Worm (Caenorhabditis elegans) whole organism, L4 larva: Measurements from ENCODE around the gene mix-1.

ENCODE experiments used
- F10B5.3 ChIP-seq: sonication (generic microtip); optimal IDR thresholded peaks from 2 replicates; lab custom pipeline; 2016; ENCODE audit warnings: mild to moderate bottlenecking, missing genetic modification characterization, missing compliant biosample characterization
- R02D3.7 ChIP-seq: fragments of 150-350 bp; sonication (generic microtip); optimal IDR thresholded peaks from 3 replicates; lab custom pipeline; 2014; ENCODE audit warnings: missing biosample characterization, missing genetic modification characterization
- Y75B8A.6 ChIP-seq: fragments of 200-800 bp; sonication (Bioruptor generic); IDR thresholded peaks from 2 replicates; pipeline ENCODE4 v1.3.6; 2022; ENCODE audit warnings: missing genetic modification reagents, missing genetic modification characterization, missing compliant biosample characterization
- aha-1 ChIP-seq: fragments of 150-350 bp; peaks from one replicate; lab custom pipeline; 2014; ENCODE audit warnings: missing biosample characterization, missing genetic modification characterization
- aly-2 ChIP-seq: sonication (generic microtip); optimal IDR thresholded peaks from 2 replicates; lab custom pipeline; 2018; ENCODE audit warnings: missing biosample characterization, missing genetic modification characterization
- attf-4 ChIP-seq: sonication (generic microtip); optimal IDR thresholded peaks from 3 replicates; lab custom pipeline; 2017; ENCODE audit warnings: missing biosample characterization, missing genetic modification characterization
- ceh-28 ChIP-seq: fragments of 150-350 bp; optimal IDR thresholded peaks from 2 replicates; lab custom pipeline; 2014; ENCODE audit warnings: missing biosample characterization, missing genetic modification reagents, missing genetic modification characterization
- ceh-44 ChIP-seq: fragments of 200-800 bp; sonication (Bioruptor generic); IDR thresholded peaks from 2 replicates; pipeline ENCODE4 v1.3.6; 2022; ENCODE audit warnings: missing genetic modification reagents, missing genetic modification characterization, missing compliant biosample characterization
- ces-1 ChIP-seq: fragments of 150-350 bp; sonication (generic microtip); optimal IDR thresholded peaks from 4 replicates; lab custom pipeline; 2014; ENCODE audit warnings: missing biosample characterization, missing genetic modification reagents, missing genetic modification characterization
- ctbp-1 ChIP-seq: fragments of 200-800 bp; sonication (Bioruptor generic); IDR thresholded peaks from 2 replicates; pipeline ENCODE4 v1.3.6; 2022; ENCODE audit warnings: missing genetic modification reagents, missing genetic modification characterization, missing compliant biosample characterization
- daf-19 ChIP-seq: fragments of 200-800 bp; sonication (Bioruptor generic); conservative IDR thresholded peaks from 2 replicates; pipeline ENCODE4 v1.3.6; 2022; ENCODE audit warnings: missing genetic modification characterization, missing compliant biosample characterization
- daf-8 ChIP-seq: fragments of 200-800 bp; sonication (Bioruptor generic); IDR thresholded peaks from 2 replicates; pipeline ENCODE4 v1.3.6; 2022; ENCODE audit warnings: missing genetic modification characterization, missing compliant biosample characterization
- dpl-1 ChIP-seq: fragments of 150-350 bp; optimal IDR thresholded peaks from 2 replicates; lab custom pipeline; 2014; ENCODE audit warnings: missing biosample characterization, missing genetic modification reagents, missing genetic modification characterization
- duxl-1 ChIP-seq: sonication (generic microtip); optimal IDR thresholded peaks from 2 replicates; lab custom pipeline; 2016; ENCODE audit warnings: mild to moderate bottlenecking, missing genetic modification characterization, moderate library complexity, missing compliant biosample characterization; ENCODE audit not compliant: poor library complexity
- egl-43 ChIP-seq: fragments of 200-800 bp; sonication (Bioruptor generic); IDR thresholded peaks from 2 replicates; pipeline ENCODE4 v1.3.6; 2022; ENCODE audit warnings: missing genetic modification reagents, missing genetic modification characterization, missing compliant biosample characterization
- fos-1 ChIP-seq: fragments of 150-350 bp; optimal IDR thresholded peaks from 2 replicates; lab custom pipeline; 2014; ENCODE audit warnings: missing biosample characterization, missing genetic modification characterization
- hlh-11 ChIP-seq: fragments of 200-800 bp; sonication (Bioruptor generic); optimal IDR thresholded peaks from 2 replicates; lab custom pipeline; 2018; ENCODE audit warnings: mild to moderate bottlenecking, missing genetic modification characterization, missing compliant biosample characterization
- hlh-30 ChIP-seq: sonication (generic microtip); optimal IDR thresholded peaks from 2 replicates; lab custom pipeline; 2017; ENCODE audit warnings: antibody characterized with exemption, mild to moderate bottlenecking, missing genetic modification characterization, missing compliant biosample characterization; ENCODE audit not compliant: insufficient read depth
- lin-1 ChIP-seq: fragments of 200-800 bp; sonication (Bioruptor generic); IDR thresholded peaks from 2 replicates; pipeline ENCODE4 v1.3.6; 2022; ENCODE audit warnings: missing genetic modification reagents, missing genetic modification characterization, missing compliant biosample characterization
- madf-9 ChIP-seq: fragments of 200-800 bp; sonication (Bioruptor generic); conservative IDR thresholded peaks from 2 replicates; pipeline ENCODE4 v1.3.6; 2022; ENCODE audit warnings: missing genetic modification reagents, missing genetic modification characterization, missing compliant biosample characterization
- mdl-1 ChIP-seq, 2 experiments: fragments of 150-350 bp in 1 of 2; sonication (generic microtip) in 1 of 2; optimal IDR thresholded peaks; 2 replicates each; lab custom pipeline; 2014 to 2017; ENCODE audit warnings: missing biosample characterization in 2 of 2, missing genetic modification characterization in 2 of 2
- mep-1 ChIP-seq: fragments of 150-350 bp; sonication (generic microtip); optimal IDR thresholded peaks from 3 replicates; lab custom pipeline; 2014; ENCODE audit warnings: missing biosample characterization, missing genetic modification characterization
- mes-2 ChIP-seq: sonication (generic microtip); optimal IDR thresholded peaks from 2 replicates; lab custom pipeline; 2016; ENCODE audit warnings: missing genotype, mild to moderate bottlenecking, missing genetic modification characterization, missing compliant biosample characterization; ENCODE audit not compliant: poor library complexity, severe bottlenecking
- mxl-2 ChIP-seq: fragments of 200-800 bp; sonication (Bioruptor generic); conservative IDR thresholded peaks from 2 replicates; pipeline ENCODE4 v1.3.6; 2022; ENCODE audit warnings: missing genetic modification reagents, missing genetic modification characterization, missing compliant biosample characterization
- mxl-3 ChIP-seq: fragments of 200-800 bp; sonication (Bioruptor generic); optimal IDR thresholded peaks from 2 replicates; lab custom pipeline; 2018; ENCODE audit warnings: mild to moderate bottlenecking, missing genetic modification characterization, missing compliant biosample characterization
- nhr-28 ChIP-seq: fragments of 150-350 bp; optimal IDR thresholded peaks from 2 replicates; lab custom pipeline; 2014; ENCODE audit warnings: missing biosample characterization, missing genetic modification characterization
- nhr-48 ChIP-seq: sonication (generic microtip); optimal IDR thresholded peaks from 2 replicates; lab custom pipeline; 2016; ENCODE audit warnings: mild to moderate bottlenecking, missing genetic modification characterization, missing compliant biosample characterization
- nhr-76 ChIP-seq: fragments of 150-350 bp; optimal IDR thresholded peaks from 2 replicates; lab custom pipeline; 2014; ENCODE audit warnings: missing biosample characterization, missing genetic modification characterization
- php-3 ChIP-seq: fragments of 200-800 bp; sonication (Bioruptor generic); IDR thresholded peaks from 2 replicates; pipeline ENCODE4 v1.3.6; 2022; ENCODE audit warnings: missing genetic modification reagents, missing genetic modification characterization, missing compliant biosample characterization
- saeg-2 ChIP-seq: fragments of 200-800 bp; sonication (Bioruptor generic); IDR thresholded peaks from 2 replicates; pipeline ENCODE4 v1.3.6; 2022; ENCODE audit warnings: missing genetic modification reagents, missing genetic modification characterization, missing compliant biosample characterization
- spr-3 ChIP-seq: fragments of 200-800 bp; sonication (Bioruptor generic); optimal IDR thresholded peaks from 2 replicates; lab custom pipeline; 2018; ENCODE audit warnings: mild to moderate bottlenecking, missing genetic modification characterization, missing compliant biosample characterization
- tra-1 ChIP-seq: fragments of 200-800 bp; sonication (Bioruptor generic); IDR thresholded peaks from 2 replicates; pipeline ENCODE4 v1.3.6; 2022; ENCODE audit warnings: missing genetic modification reagents, missing genetic modification characterization, missing compliant biosample characterization
- unc-62 ChIP-seq, 3 experiments: fragments of 150-350 bp in 1 of 3; sonication (generic microtip); optimal IDR thresholded peaks in 2 of 3; peaks in 1 of 3; 1 replicate in 1 of 3; 2 replicates in 2 of 3; lab custom pipeline; 2014 to 2017; ENCODE audit warnings: missing biosample characterization in 3 of 3, missing genetic modification characterization in 3 of 3, missing genetic modification reagents in 3 of 3, missing genotype in 1 of 3
- vab-7 ChIP-seq: fragments of 200-800 bp; sonication (Bioruptor generic); IDR thresholded peaks from 2 replicates; pipeline ENCODE4 v1.3.6; 2022; ENCODE audit warnings: missing genetic modification reagents, missing genetic modification characterization, missing compliant biosample characterization
- zfp-2 ChIP-seq: sonication (generic microtip); optimal IDR thresholded peaks from 2 replicates; lab custom pipeline; 2016; ENCODE audit warnings: mild to moderate bottlenecking, missing genetic modification characterization, missing compliant biosample characterization
- ztf-11 ChIP-seq: fragments of 150-350 bp; optimal IDR thresholded peaks from 2 replicates; lab custom pipeline; 2014; ENCODE audit warnings: missing biosample characterization, missing genetic modification characterization
- ztf-7 ChIP-seq: fragments of 150-350 bp; optimal IDR thresholded peaks from 2 replicates; lab custom pipeline; 2014; ENCODE audit warnings: missing biosample characterization, missing genetic modification characterization

mix-1 gene

DNA sequence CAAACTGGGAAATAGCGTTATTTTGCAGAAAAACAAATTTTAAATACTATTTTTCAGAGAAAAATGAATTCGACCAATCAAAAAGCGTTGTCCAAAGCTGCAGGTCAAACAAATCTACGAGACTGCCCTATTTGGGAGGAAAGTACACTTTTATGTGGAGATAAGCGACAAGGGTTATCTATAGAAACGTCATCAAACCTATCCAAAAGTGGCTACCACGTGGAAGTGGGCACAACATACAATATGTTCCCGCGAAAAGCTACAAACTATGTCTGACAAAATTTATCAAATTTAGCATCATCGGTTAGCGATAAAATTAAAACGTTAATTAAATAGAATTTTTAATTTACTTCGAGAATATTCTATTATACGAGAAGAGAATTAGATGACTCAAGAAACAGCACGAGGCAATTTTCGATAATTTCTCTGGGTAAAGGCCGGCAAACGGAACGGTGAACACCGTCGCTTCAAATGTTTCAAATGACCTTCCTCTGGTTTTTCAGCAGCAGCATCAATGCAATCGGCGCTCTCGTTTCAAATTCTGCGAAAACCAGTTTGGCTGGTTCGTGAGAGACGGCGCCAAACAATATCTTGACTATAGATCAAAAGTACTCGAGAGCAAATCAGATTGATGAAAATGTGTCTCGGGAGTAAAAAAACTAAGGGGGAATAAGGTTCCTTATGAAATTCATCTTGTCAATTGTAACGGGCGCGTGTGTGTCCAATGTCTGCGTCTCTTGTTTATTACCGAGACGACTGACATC is 37.9 kb downstream of the mix-1 start (continued):
- TF ChIP-seq lin-1 (GFP tag; lab: Robert Waterston, UW) (0 out of 2 replicates have a peak, but pooled peaks have one; percentile 51), php-3 (GFP tag; lab: Robert Waterston, UW) (no peak), ztf-7 (tag; lab: Kevin White, UChicago) (no peak), spr-3 (no peak), zfp-2 (tag; lab: Kevin White, UChicago) (no peak), vab-7 (GFP tag; lab: Robert Waterston, UW) (no peak), fos-1 (tag; lab: Kevin White, UChicago) (no peak), tra-1 (GFP tag; lab: Robert Waterston, UW) (peak; percentile 45; the same call in 1 of the 2 replicates), ceh-44 (GFP tag; lab: Robert Waterston, UW) (no peak), mep-1 (tag; lab: Kevin White, UChicago) (peak; percentile 15), F10B5.3 (tag; lab: Kevin White, UChicago) (no peak), saeg-2 (GFP tag; lab: Robert Waterston, UW) (0 out of 2 replicates have a peak, but pooled peaks have one; percentile 10), hlh-30 (tag; lab: Kevin White, UChicago) (peak; percentile 37), ces-1 (GFP tag; lab: Kevin White, UChicago) (no peak), aly-2 (tag; lab: Kevin White, UChicago) (no peak), ztf-11 (tag; lab: Kevin White, UChicago) (no peak), nhr-76 (tag; lab: Kevin White, UChicago) (no peak), hlh-11 (tag; lab: Kevin White, UChicago) (peak; percentile 61), daf-8 (GFP tag; lab: Robert Waterston, UW) (no peak), mdl-1 (tag; optimal IDR thresholded peaks at IDR 0.05; lab: Kevin White, UChicago) (peak; percentile 18 to 25), nhr-48 (peak; percentile 30), ceh-28 (tag; lab: Kevin White, UChicago) (no peak), mxl-2 (GFP tag; lab: Robert Waterston, UW) (no peak), duxl-1 (tag; lab: Kevin White, UChicago) (no peak), unc-62 (GFP tag; optimal IDR thresholded peaks at IDR 0.05 in 1 of 2; lab: Kevin White, UChicago) (peak in 1 of 2 experiments; percentile 64), unc-62 (tag; optimal IDR thresholded peaks at IDR 0.05; lab: Kevin White, UChicago) (no peak), daf-19 (GFP tag; lab: Robert Waterston, UW) (no peak), attf-4 (no peak), nhr-28 (peak; percentile 79), dpl-1 (GFP tag; lab: Kevin White, UChicago) (no peak), aha-1 (tag; lab: Kevin White, UChicago) (peak; percentile 72), mes-2 (tag; lab: Kevin White, UChicago) (no peak), madf-9 (GFP tag; lab: Robert Waterston, UW) (no peak), mxl-3 (peak; percentile 17), R02D3.7 (tag; lab: Kevin White, UChicago) (no peak), Y75B8A.6 (GFP tag; lab: Robert Waterston, UW) (no peak), egl-43 (GFP tag; lab: Robert Waterston, UW) (no peak), ctbp-1 (GFP tag; lab: Robert Waterston, UW) (no peak)
